Worm (Caenorhabditis elegans) whole organism, L2 larva: ENCODE measurements around the gene F46B6.13.

Source experiments
- F13H6.1 ChIP-seq: sonication (generic microtip); optimal IDR thresholded peaks from 2 replicates; lab custom pipeline; 2016; ENCODE audit warnings: missing genetic modification characterization, missing compliant biosample characterization
- ceh-82 ChIP-seq: fragments of 150-350 bp; optimal IDR thresholded peaks from 2 replicates; lab custom pipeline; 2014; ENCODE audit warnings: missing biosample characterization, missing genetic modification characterization
- egl-27 ChIP-seq: sonication (generic microtip); optimal IDR thresholded peaks from 3 replicates; lab custom pipeline; 2017; ENCODE audit warnings: missing biosample characterization, missing genetic modification reagents, missing genetic modification characterization
- elt-3 ChIP-seq: sonication (generic microtip); optimal IDR thresholded peaks from 2 replicates; lab custom pipeline; 2017; ENCODE audit warnings: missing biosample characterization, missing genetic modification characterization
- fos-1 ChIP-seq: fragments of 150-350 bp; optimal IDR thresholded peaks from 2 replicates; lab custom pipeline; 2014; ENCODE audit warnings: missing biosample characterization, missing genetic modification characterization
- nhr-6 ChIP-seq: fragments of 150-350 bp; optimal IDR thresholded peaks from 2 replicates; lab custom pipeline; 2014; ENCODE audit warnings: missing biosample characterization, missing genetic modification characterization
- ztf-4 ChIP-seq: fragments of 150-350 bp; optimal IDR thresholded peaks from 2 replicates; lab custom pipeline; 2014; ENCODE audit warnings: missing biosample characterization, missing genetic modification characterization

DNA sequence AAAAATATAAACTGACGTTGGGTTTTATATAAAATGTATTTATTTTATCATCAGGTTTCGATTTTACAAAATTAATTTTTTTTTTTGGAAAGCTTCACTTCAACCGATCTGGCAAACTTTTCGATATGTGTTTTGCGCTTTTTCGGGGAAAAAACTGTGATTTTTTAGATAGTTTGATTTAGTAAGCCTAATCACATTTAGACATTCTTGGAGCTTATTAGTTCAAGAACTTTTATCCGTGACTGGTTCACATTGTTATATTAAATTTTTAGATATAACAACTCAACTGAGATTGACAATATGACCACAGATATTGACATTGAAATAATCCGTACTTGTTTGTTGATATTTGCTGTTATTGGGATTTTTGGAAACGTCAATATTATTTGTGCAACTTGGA lies 38.7 kb upstream of the F46B6.13 start, which contains the start of gene srsx-21:
- TF ChIP-seq ceh-82 (tag; lab: Kevin White, UChicago) (no peak), ztf-4 (tag; lab: Kevin White, UChicago) (no peak), elt-3 (no peak), fos-1 (no peak), egl-27 (tag; lab: Kevin White, UChicago) (no peak), nhr-6 (tag; lab: Kevin White, UChicago) (no peak), F13H6.1 (tag; lab: Kevin White, UChicago) (no peak)
